Worm (Caenorhabditis elegans): ENCODE data around the gene Y48E1C.1.

ce11 chrII:13414099-13414498 is 708 bp upstream of the Y48E1C.1 start:
- TF ChIP-seq elt-2 (tag; optimal IDR thresholded peaks at IDR 0.05) (no peak), ama-1 (optimal IDR thresholded peaks at IDR 0.05) (no peak), pag-3 (tag; optimal IDR thresholded peaks at IDR 0.05; ENCODE audit: borderline replicate concordance) (no peak), pqm-1 (tag; optimal IDR thresholded peaks at IDR 0.05) (no peak), ceh-45 (GFP tag; IDR thresholded peaks at IDR 0.05) (no peak), fkh-10 (GFP tag; optimal IDR thresholded peaks at IDR 0.05) (no peak), gmeb-2 (tag; optimal IDR thresholded peaks at IDR 0.05) (no peak)

Measured in whole organism, late embryonic.